Fruit fly (Drosophila melanogaster) whole organism, embryonic: ENCODE results near the gene CG18577.

Source experiments
- CG11247 ChIP-seq: fragments of 200-800 bp; sonication (Bioruptor generic); IDR thresholded peaks from 2 replicates; pipeline ENCODE4 v1.3.6; 2022; ENCODE audit warnings: missing biosample characterization, missing genetic modification characterization
- CG12299 ChIP-seq: fragments of 200-800 bp; sonication (Bioruptor generic); optimal IDR thresholded peaks from 2 replicates; lab custom pipeline; 2018; ENCODE audit warnings: missing biosample characterization, mild to moderate bottlenecking, missing genetic modification characterization
- CG1233 ChIP-seq: fragments of 200-800 bp; sonication (Bioruptor generic); optimal IDR thresholded peaks from 4 replicates; lab custom pipeline; 2018; ENCODE audit warnings: missing biosample characterization, mild to moderate bottlenecking, missing genetic modification characterization
- CG12769 ChIP-seq: fragments of 200-800 bp; sonication (Bioruptor generic); optimal IDR thresholded peaks from 2 replicates; lab custom pipeline; 2019; ENCODE audit warnings: missing biosample characterization, mild to moderate bottlenecking, missing genetic modification characterization, moderate library complexity
- CG14667 ChIP-seq: fragments of 200-800 bp; sonication (Bioruptor generic); IDR thresholded peaks from 2 replicates; pipeline ENCODE4 v1.3.6; 2022; ENCODE audit warnings: missing biosample characterization, missing genetic modification characterization
- CG14965 ChIP-seq: fragments of 200-800 bp; sonication (Bioruptor generic); optimal IDR thresholded peaks from 2 replicates; lab custom pipeline; 2016; ENCODE audit warnings: missing biosample characterization, missing genetic modification characterization, borderline replicate concordance
- CG1602 ChIP-seq: fragments of 200-800 bp; sonication (Bioruptor generic); optimal IDR thresholded peaks from 3 replicates; lab custom pipeline; 2016; ENCODE audit warnings: missing biosample characterization, missing genetic modification characterization
- CG17186 ChIP-seq: fragments of 200-800 bp; sonication (Bioruptor generic); optimal IDR thresholded peaks from 3 replicates; lab custom pipeline; 2017; ENCODE audit warnings: missing biosample characterization, missing genetic modification reagents, missing genetic modification characterization
- CG18599 ChIP-seq: fragments of 200-800 bp; sonication (Bioruptor generic); optimal IDR thresholded peaks from 3 replicates; lab custom pipeline; 2017; ENCODE audit warnings: missing biosample characterization, missing genetic modification characterization, mild to moderate bottlenecking, moderate library complexity, missing genetic modification reagents
- CG2199 ChIP-seq: fragments of 200-800 bp; sonication (Bioruptor generic); IDR thresholded peaks from 3 replicates; pipeline ENCODE4 v1.3.6; 2022; ENCODE audit warnings: missing biosample characterization, missing genetic modification characterization
- CG2712 ChIP-seq: fragments of 200-800 bp; optimal IDR thresholded peaks from 3 replicates; lab custom pipeline; 2019; ENCODE audit warnings: missing biosample characterization, mild to moderate bottlenecking, missing genetic modification characterization, moderate library complexity
- CG2875 ChIP-seq: fragments of 200-800 bp; sonication (Bioruptor generic); optimal IDR thresholded peaks from 2 replicates; lab custom pipeline; 2017; ENCODE audit warnings: missing biosample characterization, mild to moderate bottlenecking, missing genetic modification characterization, missing genetic modification reagents
- CG31224 ChIP-seq: fragments of 200-800 bp; sonication (Bioruptor generic); IDR thresholded peaks from 2 replicates; pipeline ENCODE4 v1.3.6; 2022; ENCODE audit warnings: missing biosample characterization, missing genetic modification characterization
- CG3163 ChIP-seq: fragments of 200-800 bp; sonication (Bioruptor generic); optimal IDR thresholded peaks from 3 replicates; lab custom pipeline; 2016; ENCODE audit warnings: missing biosample characterization, missing genetic modification characterization
- CG32532 ChIP-seq: fragments of 200-800 bp; sonication (Bioruptor generic); IDR thresholded peaks from 2 replicates; pipeline ENCODE4 v1.3.6; 2022; ENCODE audit warnings: missing biosample characterization, missing genetic modification characterization
- CG32772 ChIP-seq: fragments of 200-800 bp; sonication (Bioruptor generic); IDR thresholded peaks from 2 replicates; pipeline ENCODE4 v1.3.6; 2022; ENCODE audit warnings: missing biosample characterization, missing genetic modification characterization
- CG34422 ChIP-seq: fragments of 200-800 bp; sonication (Bioruptor generic); IDR thresholded peaks from 3 replicates; pipeline ENCODE4 v1.3.6; 2022; ENCODE audit warnings: missing biosample characterization, missing genetic modification characterization
- CG3838 ChIP-seq: fragments of 200-800 bp; sonication (Bioruptor generic); optimal IDR thresholded peaks from 3 replicates; lab custom pipeline; 2016; ENCODE audit warnings: missing biosample characterization, missing genetic modification characterization
- CG4820 ChIP-seq: fragments of 200-800 bp; sonication (Bioruptor generic); optimal IDR thresholded peaks from 3 replicates; lab custom pipeline; 2016; ENCODE audit warnings: missing biosample characterization, missing genetic modification characterization
- CG6689 ChIP-seq: fragments of 200-800 bp; sonication (Bioruptor generic); IDR thresholded peaks from 2 replicates; pipeline ENCODE4 v1.3.6; 2022; ENCODE audit warnings: missing biosample characterization, missing genetic modification characterization
- CG8359 ChIP-seq: fragments of 200-800 bp; sonication (Bioruptor generic); optimal IDR thresholded peaks from 2 replicates; lab custom pipeline; 2017; ENCODE audit warnings: missing biosample characterization, mild to moderate bottlenecking, missing genetic modification characterization, borderline replicate concordance
- CG9932 ChIP-seq: fragments of 200-800 bp; sonication (Bioruptor generic); IDR thresholded peaks from 2 replicates; pipeline ENCODE4 v1.3.6; 2022; ENCODE audit warnings: missing biosample characterization, missing genetic modification characterization
- CoRest ChIP-seq: fragments of 200-800 bp; sonication (Bioruptor generic); optimal IDR thresholded peaks from 3 replicates; lab custom pipeline; 2018; ENCODE audit warnings: missing biosample characterization, mild to moderate bottlenecking, missing genetic modification characterization, moderate library complexity
- D19A ChIP-seq: fragments of 200-800 bp; optimal IDR thresholded peaks from 3 replicates; lab custom pipeline; 2019; ENCODE audit warnings: missing biosample characterization, mild to moderate bottlenecking, missing genetic modification characterization, moderate library complexity
- Gsc ChIP-seq: fragments of 200-800 bp; sonication (Bioruptor generic); IDR thresholded peaks from 2 replicates; pipeline ENCODE4 v1.3.6; 2022; ENCODE audit warnings: missing biosample characterization, missing genetic modification characterization
- HmgZ ChIP-seq: fragments of 200-800 bp; sonication (Bioruptor generic); optimal IDR thresholded peaks from 2 replicates; lab custom pipeline; 2018; ENCODE audit warnings: missing biosample characterization, mild to moderate bottlenecking, missing genetic modification characterization
- Kr ChIP-seq: fragments of 200-800 bp; sonication (Bioruptor generic); optimal IDR thresholded peaks from 2 replicates; lab custom pipeline; 2017; ENCODE audit warnings: missing biosample characterization, mild to moderate bottlenecking, missing genetic modification characterization
- Mes4 ChIP-seq: fragments of 200-800 bp; sonication (Bioruptor generic); optimal IDR thresholded peaks from 2 replicates; lab custom pipeline; 2016; ENCODE audit warnings: missing biosample characterization, missing genetic modification characterization
- NK7.1 ChIP-seq: fragments of 200-800 bp; sonication (Bioruptor generic); optimal IDR thresholded peaks from 3 replicates; lab custom pipeline; 2016; ENCODE audit warnings: missing biosample characterization, missing genetic modification characterization
- NfI ChIP-seq: fragments of 200-800 bp; sonication (Bioruptor generic); optimal IDR thresholded peaks from 3 replicates; lab custom pipeline; 2018; ENCODE audit warnings: missing biosample characterization, mild to moderate bottlenecking, missing genetic modification characterization, moderate library complexity
- Rfx ChIP-seq: fragments of 200-800 bp; sonication (Bioruptor generic); IDR thresholded peaks from 2 replicates; pipeline ENCODE4 v1.3.6; 2022; ENCODE audit warnings: missing biosample characterization, missing genetic modification characterization
- Scr ChIP-seq: fragments of 200-800 bp; sonication (Bioruptor generic); IDR thresholded peaks from 2 replicates; pipeline ENCODE4 v1.3.6; 2022; ENCODE audit warnings: missing biosample characterization, missing genetic modification characterization; ENCODE audit not compliant: partially characterized antibody
- Sin3A ChIP-seq: fragments of >200 bp; optimal IDR thresholded peaks from 2 replicates; lab custom pipeline; 2018
- Taf1 ChIP-seq: fragments of 200-800 bp; sonication (Bioruptor generic); IDR thresholded peaks from 2 replicates; pipeline ENCODE4 v1.3.6; 2022; ENCODE audit warnings: missing biosample characterization, missing genetic modification characterization
- YL-1 ChIP-seq: fragments of 200-800 bp; sonication (Bioruptor generic); optimal IDR thresholded peaks from 3 replicates; lab custom pipeline; 2017; ENCODE audit warnings: missing biosample characterization, mild to moderate bottlenecking, missing genetic modification characterization
- al ChIP-seq: fragments of 200-800 bp; sonication (Bioruptor generic); IDR thresholded peaks from 2 replicates; pipeline ENCODE4 v1.3.6; 2022; ENCODE audit warnings: missing biosample characterization, missing genetic modification characterization
- ato ChIP-seq: fragments of 200-800 bp; sonication (Bioruptor generic); IDR thresholded peaks from 2 replicates; pipeline ENCODE4 v1.3.6; 2022; ENCODE audit warnings: missing biosample characterization, missing genetic modification characterization; ENCODE audit not compliant: partially characterized antibody
- btn ChIP-seq: fragments of 200-800 bp; sonication (Bioruptor generic); optimal IDR thresholded peaks from 2 replicates; lab custom pipeline; 2016; ENCODE audit warnings: missing biosample characterization, missing genetic modification characterization
- dpn ChIP-seq, 2 experiments: fragments of 200-800 bp; sonication (Bioruptor generic); optimal IDR thresholded peaks; 3 replicates each; lab custom pipeline; 2016; ENCODE audit warnings: missing biosample characterization in 2 of 2, missing genetic modification characterization in 2 of 2
- ems ChIP-seq: fragments of 200-800 bp; sonication (Bioruptor generic); optimal IDR thresholded peaks from 3 replicates; lab custom pipeline; 2016; ENCODE audit warnings: missing biosample characterization, missing genetic modification characterization
- fd102C ChIP-seq: fragments of 200-800 bp; sonication (Bioruptor generic); optimal IDR thresholded peaks from 2 replicates; lab custom pipeline; 2018; ENCODE audit warnings: missing biosample characterization, mild to moderate bottlenecking, missing genetic modification characterization, moderate library complexity
- fd96Cb ChIP-seq: fragments of 200-800 bp; sonication (Bioruptor generic); optimal IDR thresholded peaks from 2 replicates; lab custom pipeline; 2018; ENCODE audit warnings: missing biosample characterization, mild to moderate bottlenecking, missing genetic modification characterization, moderate library complexity
- gce ChIP-seq: fragments of 200-800 bp; sonication (Bioruptor generic); IDR thresholded peaks from 3 replicates; pipeline ENCODE4 v1.3.6; 2022; ENCODE audit warnings: missing biosample characterization, missing genetic modification characterization
- hth ChIP-seq: fragments of >200 bp; optimal IDR thresholded peaks from 2 replicates; lab custom pipeline; 2017; ENCODE audit warnings: inconsistent platforms
- ken ChIP-seq: fragments of 200-800 bp; sonication (Bioruptor generic); IDR thresholded peaks from 3 replicates; pipeline ENCODE4 v1.3.6; 2022; ENCODE audit warnings: missing biosample characterization, missing genetic modification characterization
- klu ChIP-seq: fragments of 200-800 bp; sonication (Bioruptor generic); IDR thresholded peaks from 2 replicates; pipeline ENCODE4 v1.3.6; 2022; ENCODE audit warnings: missing biosample characterization, missing genetic modification characterization
- lab ChIP-seq: fragments of 200-800 bp; sonication (Bioruptor generic); optimal IDR thresholded peaks from 3 replicates; lab custom pipeline; 2017; ENCODE audit warnings: missing biosample characterization, missing genetic modification characterization, mild to moderate bottlenecking, moderate library complexity, missing genetic modification reagents
- lbe ChIP-seq: fragments of 200-800 bp; sonication (Bioruptor generic); optimal IDR thresholded peaks from 2 replicates; lab custom pipeline; 2016; ENCODE audit warnings: missing biosample characterization, mild to moderate bottlenecking, missing genetic modification characterization
- org-1 ChIP-seq: fragments of 200-800 bp; sonication (Bioruptor generic); optimal IDR thresholded peaks from 2 replicates; lab custom pipeline; 2017; ENCODE audit warnings: missing biosample characterization, missing genetic modification characterization
- peb ChIP-seq: fragments of 200-800 bp; sonication (Bioruptor generic); IDR thresholded peaks from 2 replicates; pipeline ENCODE4 v1.3.6; 2022; ENCODE audit warnings: missing biosample characterization, missing genetic modification characterization
- stc ChIP-seq: fragments of 200-800 bp; sonication (Bioruptor generic); IDR thresholded peaks from 2 replicates; pipeline ENCODE4 v1.3.6; 2022; ENCODE audit warnings: missing biosample characterization, missing genetic modification characterization
- toy ChIP-seq: fragments of 200-800 bp; sonication (Bioruptor generic); IDR thresholded peaks from 2 replicates; pipeline ENCODE4 v1.3.6; 2022; ENCODE audit warnings: missing biosample characterization, missing genetic modification characterization
- unpg ChIP-seq: fragments of 200-800 bp; sonication (Bioruptor generic); optimal IDR thresholded peaks from 3 replicates; lab custom pipeline; 2018; ENCODE audit warnings: missing biosample characterization, mild to moderate bottlenecking, missing genetic modification characterization, moderate library complexity

CG18577 gene

DNA sequence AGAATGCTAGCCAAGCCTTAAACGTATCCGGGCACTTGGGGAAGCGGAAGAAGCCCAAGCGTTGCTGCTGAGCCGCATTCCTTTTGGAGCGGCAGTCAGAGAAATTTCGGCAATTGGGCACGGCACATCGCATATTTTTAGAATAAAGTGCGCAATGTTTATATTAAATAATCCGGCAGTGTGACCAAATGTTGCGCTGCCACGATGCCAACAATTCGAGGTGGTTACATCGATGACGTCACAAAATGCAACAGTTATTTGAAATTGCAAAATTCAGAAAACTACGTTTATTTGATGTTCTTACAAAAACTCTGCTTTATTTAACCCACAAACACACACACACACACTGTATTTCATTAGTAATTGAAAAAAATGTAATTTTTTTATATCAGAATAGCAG, 24.0 kb downstream of the CG18577 start, which contains the start of gene CG6689 (continued):
- TF ChIP-seq CoRest (tag; lab: Kevin White, UChicago) (peak; percentile 21), Kr (no peak), ems (GFP tag; lab: Kevin White, UChicago) (no peak), gce (GFP tag; lab: Robert Waterston, UW) (no peak), NK7.1 (GFP tag; lab: Kevin White, UChicago) (no peak), CG32772 (GFP tag; lab: Robert Waterston, UW) (no peak), Taf1 (GFP tag; lab: Robert Waterston, UW) (no peak), peb (GFP tag; lab: Robert Waterston, UW) (no peak), YL-1 (peak; percentile 59), Gsc (GFP tag; lab: Robert Waterston, UW) (no peak), CG8359 (GFP tag; lab: Kevin White, UChicago) (no peak), fd96Cb (tag; lab: Kevin White, UChicago) (no peak), klu (no peak), CG14965 (GFP tag; lab: Kevin White, UChicago) (no peak), CG31224 (GFP tag; lab: Robert Waterston, UW) (no peak), Rfx (GFP tag; lab: Robert Waterston, UW) (0 out of 2 replicates have a peak, but pooled peaks have one; percentile 24), CG3838 (GFP tag; lab: Kevin White, UChicago) (no peak), CG9932 (GFP tag; lab: Robert Waterston, UW) (no peak), CG4820 (GFP tag; lab: Kevin White, UChicago) (no peak), Sin3A (peak; percentile 42), Mes4 (GFP tag; lab: Kevin White, UChicago) (no peak), dpn (GFP tag; optimal IDR thresholded peaks at IDR 0.05; lab: Kevin White, UChicago) (no peak), lbe (GFP tag; lab: Kevin White, UChicago) (no peak), CG12299 (tag; lab: Kevin White, UChicago) (no peak), Scr (GFP tag; lab: Robert Waterston, UW) (0 out of 2 replicates have a peak, but pooled peaks have one; percentile 20), hth (lab: Kevin White, UChicago) (no peak), CG1233 (GFP tag; lab: Kevin White, UChicago) (no peak), btn (GFP tag; lab: Kevin White, UChicago) (no peak), fd102C (GFP tag; lab: Kevin White, UChicago) (no peak), NfI (GFP tag; lab: Kevin White, UChicago) (no peak), CG2712 (tag; lab: Kevin White, UChicago) (peak; percentile 5), CG12769 (tag; lab: Kevin White, UChicago) (peak; percentile 1), stc (no peak), CG3163 (GFP tag; lab: Kevin White, UChicago) (no peak), CG34422 (peak; percentile 41; the same call in 1 of the 3 replicates), ato (GFP tag; lab: Robert Waterston, UW) (no peak), lab (no peak), CG6689 (GFP tag; lab: Robert Waterston, UW) (peak; percentile 100), D19A (tag; lab: Kevin White, UChicago) (peak; percentile 3), ken (no peak), CG32532 (GFP tag; lab: Robert Waterston, UW) (no peak), toy (GFP tag; lab: Robert Waterston, UW) (no peak), CG14667 (GFP tag; lab: Robert Waterston, UW) (no peak), CG2875 (GFP tag; lab: Kevin White, UChicago) (no peak), CG1602 (GFP tag; lab: Kevin White, UChicago) (no peak), CG17186 (GFP tag; lab: Kevin White, UChicago) (peak; percentile 92), CG18599 (no peak), unpg (GFP tag; lab: Kevin White, UChicago) (no peak), al (GFP tag; lab: Robert Waterston, UW) (no peak), CG2199 (no peak), CG11247 (GFP tag; lab: Robert Waterston, UW) (no peak), org-1 (GFP tag; lab: Kevin White, UChicago) (no peak), HmgZ (tag; lab: Kevin White, UChicago) (peak; percentile 64)
